Worm (Caenorhabditis elegans): ENCODE measurements around the gene gldi-6.

gldi-6 gene

DNA sequence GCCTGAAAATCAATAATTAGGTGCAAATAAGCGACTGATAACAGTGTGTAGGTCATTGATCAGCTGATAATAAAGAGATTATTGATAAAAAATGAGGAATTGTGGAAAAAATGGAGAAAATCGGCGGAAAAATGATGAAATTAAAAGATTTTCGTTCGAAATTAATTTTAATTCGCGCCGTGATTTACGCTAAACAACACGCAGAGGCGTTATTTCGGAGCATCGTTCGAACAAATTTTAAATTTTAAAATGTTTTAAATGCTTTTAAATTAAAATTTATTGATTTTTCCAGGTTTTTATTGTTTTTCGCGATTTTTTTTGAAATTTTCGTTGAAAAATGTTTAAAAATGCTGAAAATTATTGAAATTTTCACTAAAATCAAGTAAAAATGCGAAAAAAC lies 52.6 kb downstream of the gldi-6 start, which contains the start of gene Y49F6B.9:
Gene Y49F6B.9 (minus strand): TSS at position 2 of the 400 bp plus-strand sequence.
- TF ChIP-seq attf-3 (GFP tag; conservative IDR thresholded peaks at IDR 0.05) (peak; percentile 85), snpc-1.3 (tag; optimal IDR thresholded peaks at IDR 0.05; ENCODE audit: insufficient read depth) (no peak), efl-1 (GFP tag; optimal IDR thresholded peaks at IDR 0.05) (peak; percentile 40)

DNA sequence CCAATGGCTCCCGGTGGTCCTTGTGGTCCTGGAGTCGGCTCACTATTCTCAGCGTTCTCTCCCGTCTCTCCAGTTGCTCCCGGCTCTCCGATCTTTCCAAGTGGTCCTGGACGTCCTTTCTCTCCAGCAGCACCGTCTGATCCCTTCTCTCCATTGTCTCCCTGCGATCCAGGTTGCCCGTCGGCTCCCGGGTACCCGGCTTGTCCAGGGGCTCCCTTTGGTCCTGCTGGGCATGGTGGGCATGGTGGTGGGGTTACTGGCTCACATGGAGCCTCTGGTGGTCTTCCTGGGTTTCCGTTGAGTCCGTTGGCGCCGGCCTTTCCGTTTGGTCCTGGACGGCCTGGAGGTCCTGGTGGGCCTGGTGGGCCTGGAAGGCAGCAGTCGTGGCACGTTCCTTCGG lies 53.6 kb downstream of the gldi-6 start:
- TF ChIP-seq nhr-120 (GFP tag; IDR thresholded peaks at IDR 0.05) (no peak), aptf-3 (GFP tag; IDR thresholded peaks at IDR 0.05) (no peak), zfh-2 (GFP tag; conservative IDR thresholded peaks at IDR 0.05) (peak; percentile 88), egl-18 (GFP tag; IDR thresholded peaks at IDR 0.05) (no peak), hmg-1.2 (GFP tag; IDR thresholded peaks at IDR 0.05) (no peak), B0261.1 (tag; optimal IDR thresholded peaks at IDR 0.05) (no peak), egrh-3 (GFP tag; IDR thresholded peaks at IDR 0.05) (peak; percentile 88), F22D6.2 (tag; optimal IDR thresholded peaks at IDR 0.05) (no peak), C17E4.6 (GFP tag; IDR thresholded peaks at IDR 0.05) (no peak), Y53F4B.3 (GFP tag; IDR thresholded peaks at IDR 0.05) (no peak), egl-44 (GFP tag; IDR thresholded peaks at IDR 0.05) (no peak), rcor-1 (GFP tag; IDR thresholded peaks at IDR 0.05) (no peak), akir-1 (GFP tag; optimal IDR thresholded peaks at IDR 0.05) (no peak), ccch-3 (GFP tag; optimal IDR thresholded peaks at IDR 0.05) (no peak), cebp-1 (GFP tag; IDR thresholded peaks at IDR 0.05) (no peak), cebp-1 (tag; optimal IDR thresholded peaks at IDR 0.05) (no peak), bed-1 (GFP tag; IDR thresholded peaks at IDR 0.05) (no peak), Y95B8A.8 (GFP tag; IDR thresholded peaks at IDR 0.05) (no peak), dpl-1 (GFP tag; optimal IDR thresholded peaks at IDR 0.05) (no peak), C06A6.2 (GFP tag; conservative IDR thresholded peaks at IDR 0.05) (no peak), Y67H2A.10 (GFP tag; conservative IDR thresholded peaks at IDR 0.05) (no peak), mel-28 (tag; optimal IDR thresholded peaks at IDR 0.05; ENCODE audit: borderline replicate concordance) (no peak), xnd-1 (tag; optimal IDR thresholded peaks at IDR 0.05) (no peak), nfyb-1 (GFP tag; IDR thresholded peaks at IDR 0.05) (0 out of 2 replicates have a peak, but pooled peaks have one; percentile 26), lin-26 (GFP tag; IDR thresholded peaks at IDR 0.05) (peak; percentile 58; the same call in 1 of the 2 replicates), efl-1 (GFP tag; optimal IDR thresholded peaks at IDR 0.05) (no peak), mcd-1 (GFP tag; IDR thresholded peaks at IDR 0.05) (0 out of 2 replicates have a peak, but pooled peaks have one; percentile 14), nfya-2 (GFP tag; IDR thresholded peaks at IDR 0.05) (no peak), die-1 (tag; optimal IDR thresholded peaks at IDR 0.05) (no peak)

DNA sequence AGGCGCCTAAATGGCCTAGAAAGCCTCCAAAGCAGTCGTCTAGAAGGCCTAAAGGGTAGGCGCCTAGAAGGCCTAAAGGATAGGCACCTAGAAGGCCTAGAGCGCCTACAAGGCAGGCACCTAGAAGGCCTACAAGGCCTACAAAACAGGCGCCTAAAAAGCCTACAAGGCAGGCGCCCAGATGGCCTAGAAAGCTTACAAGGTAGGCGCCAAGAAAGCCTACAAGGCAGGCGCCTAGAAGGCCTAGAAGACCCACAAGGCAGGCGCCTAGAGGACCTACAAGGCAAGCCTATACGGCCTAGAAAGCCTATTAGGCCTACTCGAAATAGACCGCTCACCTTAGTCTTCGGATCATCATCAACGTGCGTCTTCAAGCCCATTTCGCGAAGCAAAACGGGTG lies 55.3 kb downstream of the gldi-6 start:
- TF ChIP-seq attf-6 (GFP tag; IDR thresholded peaks at IDR 0.05) (0 out of 2 replicates have a peak, but pooled peaks have one; percentile 9), rcor-1 (GFP tag; IDR thresholded peaks at IDR 0.05) (no peak)
